Fruit fly (Drosophila melanogaster) whole organism, adult: ENCODE data around the gene CG31797.

Experiments used
- CG11617 ChIP-seq: fragments of 200-800 bp; sonication (Bioruptor generic); optimal IDR thresholded peaks from 2 replicates; lab custom pipeline; 2017; ENCODE audit warnings: mild to moderate bottlenecking, missing biosample characterization, missing genetic modification reagents, missing genetic modification characterization
- CG12768 ChIP-seq: fragments of 200-800 bp; sonication (Bioruptor generic); optimal IDR thresholded peaks from 2 replicates; lab custom pipeline; 2017; ENCODE audit warnings: missing biosample characterization, missing genetic modification characterization, mild to moderate bottlenecking, moderate library complexity, missing genetic modification reagents
- CG14711 ChIP-seq: fragments of 200-800 bp; sonication (Bioruptor generic); optimal IDR thresholded peaks from 2 replicates; lab custom pipeline; 2018; ENCODE audit warnings: missing biosample characterization, mild to moderate bottlenecking, missing genetic modification characterization, moderate library complexity
- CG1620 ChIP-seq: fragments of 200-800 bp; sonication (Bioruptor generic); optimal IDR thresholded peaks from 2 replicates; lab custom pipeline; 2016; ENCODE audit warnings: missing biosample characterization, missing genetic modification characterization
- CG33017 ChIP-seq: fragments of 200-800 bp; sonication (Bioruptor generic); optimal IDR thresholded peaks from 2 replicates; lab custom pipeline; 2018; ENCODE audit warnings: missing biosample characterization, mild to moderate bottlenecking, missing genetic modification characterization, moderate library complexity
- CG5204 ChIP-seq: fragments of 200-800 bp; sonication (Bioruptor generic); optimal IDR thresholded peaks from 2 replicates; lab custom pipeline; 2016; ENCODE audit warnings: missing biosample characterization, missing genetic modification characterization
- CG7045 ChIP-seq: fragments of 200-800 bp; sonication (Bioruptor generic); optimal IDR thresholded peaks from 2 replicates; lab custom pipeline; 2017; ENCODE audit warnings: missing biosample characterization, mild to moderate bottlenecking, missing genetic modification characterization
- CG7101 ChIP-seq: fragments of 200-800 bp; sonication (Bioruptor generic); optimal IDR thresholded peaks from 2 replicates; lab custom pipeline; 2018; ENCODE audit warnings: missing biosample characterization, mild to moderate bottlenecking, missing genetic modification characterization, moderate library complexity
- Clk ChIP-seq: fragments of 200-800 bp; sonication (Bioruptor generic); optimal IDR thresholded peaks from 2 replicates; lab custom pipeline; 2017; ENCODE audit warnings: missing biosample characterization, missing genetic modification characterization
- Crg-1 ChIP-seq: fragments of 200-800 bp; sonication (Bioruptor generic); optimal IDR thresholded peaks from 2 replicates; lab custom pipeline; 2016; ENCODE audit warnings: missing biosample characterization, missing genetic modification characterization
- Hr96 ChIP-seq: fragments of 200-800 bp; sonication (Bioruptor generic); optimal IDR thresholded peaks from 2 replicates; lab custom pipeline; 2016; ENCODE audit warnings: missing biosample characterization, missing genetic modification characterization
- Mnt ChIP-seq: fragments of 200-800 bp; sonication (Bioruptor generic); optimal IDR thresholded peaks from 2 replicates; lab custom pipeline; 2016; ENCODE audit warnings: missing biosample characterization, mild to moderate bottlenecking, missing genetic modification characterization
- bab1 ChIP-seq: fragments of 200-800 bp; sonication (Bioruptor generic); optimal IDR thresholded peaks from 3 replicates; lab custom pipeline; 2019; ENCODE audit warnings: missing biosample characterization, mild to moderate bottlenecking, missing genetic modification characterization, moderate library complexity
- cic ChIP-seq: fragments of 200-800 bp; sonication (Bioruptor generic); optimal IDR thresholded peaks from 2 replicates; lab custom pipeline; 2017; ENCODE audit warnings: missing biosample characterization, mild to moderate bottlenecking, missing genetic modification characterization, moderate library complexity
- cnc ChIP-seq, 2 experiments: fragments of >200 bp; optimal IDR thresholded peaks; 2 replicates each; lab custom pipeline; 2017
- kay ChIP-seq: fragments of 200-800 bp; sonication (Bioruptor generic); peaks from one replicate; lab custom pipeline; 2016; ENCODE audit warnings: missing biosample characterization, missing genetic modification characterization, borderline replicate concordance
- ovo ChIP-seq: fragments of 200-800 bp; sonication (Bioruptor generic); optimal IDR thresholded peaks from 2 replicates; lab custom pipeline; 2016; ENCODE audit warnings: missing biosample characterization, missing genetic modification characterization
- pad ChIP-seq: fragments of 200-800 bp; sonication (Bioruptor generic); optimal IDR thresholded peaks from 3 replicates; lab custom pipeline; 2017; ENCODE audit warnings: missing biosample characterization, missing genetic modification characterization, mild to moderate bottlenecking, moderate library complexity, missing genetic modification reagents
- tj ChIP-seq: fragments of 200-800 bp; sonication (Bioruptor generic); optimal IDR thresholded peaks from 3 replicates; lab custom pipeline; 2017; ENCODE audit warnings: missing biosample characterization, mild to moderate bottlenecking, missing genetic modification characterization, moderate library complexity
- toe ChIP-seq: fragments of 200-800 bp; sonication (Bioruptor generic); optimal IDR thresholded peaks from 2 replicates; lab custom pipeline; 2016; ENCODE audit warnings: missing biosample characterization, missing genetic modification characterization

Gene CG31797

DNA sequence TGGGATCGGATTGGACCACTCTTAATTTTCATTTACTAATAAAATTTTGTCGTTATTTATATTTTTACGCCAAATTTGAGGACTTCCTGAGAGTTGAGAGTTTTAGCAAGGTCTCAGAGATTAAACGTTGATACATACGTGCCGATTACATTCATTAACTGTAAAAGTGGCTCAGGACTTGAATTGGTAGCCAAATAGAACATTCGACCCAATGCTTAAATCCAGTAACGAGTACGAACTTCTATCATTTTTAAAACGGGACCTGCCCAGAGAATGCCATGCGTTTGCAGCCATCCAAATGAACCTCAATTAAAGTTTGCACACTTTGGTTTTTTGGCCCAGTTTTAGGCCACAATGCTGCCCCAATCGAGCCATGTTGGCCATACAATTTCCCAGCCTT is at the start of gene CG31797:
CG31797 (minus strand) TSS at position 101 of the 400 bp plus-strand sequence.
- TF ChIP-seq CG11617 (GFP tag; lab: Kevin White, UChicago) (no peak), bab1 (GFP tag; lab: Kevin White, UChicago) (no peak), CG33017 (tag; lab: Kevin White, UChicago) (no peak), CG5204 (no peak), CG1620 (no peak), Hr96 (no peak), pad (no peak), CG12768 (no peak), cnc (optimal IDR thresholded peaks at IDR 0.05; lab: Kevin White, UChicago) (no peak), CG7101 (tag; lab: Kevin White, UChicago) (no peak), Crg-1 (GFP tag; lab: Kevin White, UChicago) (no peak), CG14711 (tag; lab: Kevin White, UChicago) (no peak), kay (GFP tag; lab: Kevin White, UChicago) (no peak), Mnt (GFP tag; lab: Kevin White, UChicago) (no peak), cic (no peak), Clk (no peak), CG7045 (GFP tag; lab: Kevin White, UChicago) (no peak)

DNA sequence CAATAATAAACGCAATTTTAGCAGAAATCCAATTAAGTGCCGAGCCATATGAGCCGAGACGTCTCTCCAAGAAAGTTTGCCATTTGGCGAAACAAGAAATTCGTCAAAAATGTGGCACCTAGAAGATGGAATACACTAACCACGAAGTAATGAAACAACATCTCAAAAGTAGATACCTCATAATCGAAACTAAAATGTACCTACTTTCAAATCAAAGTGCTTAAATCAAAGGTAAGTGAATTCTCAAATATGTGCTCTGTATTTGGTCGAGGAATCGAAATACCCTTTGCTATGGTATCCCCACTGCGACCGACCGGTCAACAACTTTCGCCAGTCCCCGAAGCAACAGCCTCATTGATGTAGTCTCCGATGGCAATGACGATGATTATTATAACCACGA is 45.6 kb upstream of the CG31797 start:
- TF ChIP-seq cnc (optimal IDR thresholded peaks at IDR 0.05; lab: Kevin White, UChicago) (no peak), CG12768 (no peak), CG33017 (tag; lab: Kevin White, UChicago) (no peak), CG7101 (tag; lab: Kevin White, UChicago) (no peak), ovo (GFP tag; lab: Kevin White, UChicago) (no peak), pad (no peak), bab1 (GFP tag; lab: Kevin White, UChicago) (no peak)

DNA sequence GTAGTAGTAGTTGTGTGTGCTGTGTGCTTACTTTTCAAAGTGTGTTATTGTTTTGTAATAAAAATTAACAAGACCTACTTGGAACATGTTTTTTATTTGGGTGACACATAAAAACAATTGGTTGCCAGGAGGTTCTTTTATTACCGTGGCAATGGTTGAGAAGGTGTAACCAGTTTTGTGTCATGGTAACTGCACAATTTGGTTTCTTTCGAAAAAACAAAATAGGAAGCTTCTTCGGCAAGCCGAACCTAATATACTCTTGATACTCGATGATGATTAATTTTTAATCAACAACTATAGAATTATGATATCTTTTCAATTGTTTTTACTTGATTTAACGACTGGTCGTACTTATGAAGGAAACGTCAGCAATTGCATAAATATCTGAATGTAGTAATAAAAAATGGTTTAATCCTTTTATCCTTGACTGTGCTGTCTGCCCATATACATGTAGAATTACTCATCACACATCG is 37.8 kb upstream of the CG31797 start, which contains the start of the genes CG17564 and CG10750:
CG17564 (minus strand) TSS at position 101 of the 473 bp plus-strand sequence.
CG10750 (plus strand) TSS at position 423 of the 473 bp plus-strand sequence.
- no peak for TF ChIP-seq CG12768
- no peak for TF ChIP-seq Clk
- no peak for TF ChIP-seq CG11617 (GFP tag; lab: Kevin White, UChicago)
- TF ChIP-seq CG5204 = no peak
- no peak for TF ChIP-seq Mnt (GFP tag; lab: Kevin White, UChicago)
- TF ChIP-seq tj (GFP tag; lab: Kevin White, UChicago) = no peak
- TF ChIP-seq CG14711 (tag; lab: Kevin White, UChicago) = no peak
- TF ChIP-seq cnc (optimal IDR thresholded peaks at IDR 0.05; lab: Kevin White, UChicago) = no peak
- TF ChIP-seq CG7101 (tag; lab: Kevin White, UChicago) = no peak
- no peak for TF ChIP-seq toe (GFP tag; lab: Kevin White, UChicago)
- no peak for TF ChIP-seq kay (GFP tag; lab: Kevin White, UChicago)
- no peak for TF ChIP-seq CG1620

DNA sequence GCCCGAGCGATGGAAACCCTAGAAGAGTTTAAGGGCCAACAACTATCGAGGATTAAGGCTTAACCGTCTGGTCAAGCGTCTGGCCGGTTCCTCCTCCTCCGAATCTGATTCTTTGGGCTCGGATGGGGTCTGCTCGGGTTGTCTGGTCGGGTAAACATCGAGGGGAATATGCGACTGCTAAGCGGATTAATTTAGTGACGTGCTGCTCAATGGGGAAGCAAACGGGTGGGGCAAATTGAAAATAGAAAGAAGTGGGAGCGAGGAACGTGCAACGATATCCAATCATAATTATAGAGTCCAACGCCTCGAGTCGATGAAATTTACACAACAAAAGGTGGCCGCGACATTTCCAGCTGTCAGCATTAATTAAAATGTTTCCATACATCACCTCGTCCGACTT is 34.7 kb upstream of the CG31797 start:
- TF ChIP-seq CG7101 (tag; lab: Kevin White, UChicago) = no peak
- TF ChIP-seq CG14711 (tag; lab: Kevin White, UChicago) = no peak

DNA sequence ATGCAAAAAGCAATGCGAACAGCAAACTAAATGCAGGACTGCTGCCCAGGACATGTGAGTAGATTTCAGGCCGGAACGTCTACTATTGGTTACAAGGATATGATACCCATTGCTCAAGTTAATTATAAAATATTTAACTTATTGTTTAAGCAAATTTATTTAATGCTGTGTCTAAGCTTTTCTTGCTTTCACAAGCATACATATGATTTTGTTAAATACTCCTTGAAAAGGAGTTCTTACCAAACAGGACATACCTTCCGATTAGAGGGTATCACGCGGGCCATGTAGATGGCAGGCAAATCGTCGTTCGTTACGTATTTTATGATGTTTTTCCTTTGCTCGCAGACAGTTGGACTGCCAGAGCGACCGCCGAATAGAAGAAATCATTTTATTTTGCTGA is 23.5 kb upstream of the CG31797 start:
- no peak for TF ChIP-seq CG5204
- no peak for TF ChIP-seq Mnt (GFP tag; lab: Kevin White, UChicago)
- no peak for TF ChIP-seq kay (GFP tag; lab: Kevin White, UChicago)
- TF ChIP-seq tj (GFP tag; lab: Kevin White, UChicago) = no peak
- no peak for TF ChIP-seq toe (GFP tag; lab: Kevin White, UChicago)
- TF ChIP-seq CG7045 (GFP tag; lab: Kevin White, UChicago) = no peak
- TF ChIP-seq Crg-1 (GFP tag; lab: Kevin White, UChicago) = no peak
- TF ChIP-seq CG33017 (tag; lab: Kevin White, UChicago) = no peak

DNA sequence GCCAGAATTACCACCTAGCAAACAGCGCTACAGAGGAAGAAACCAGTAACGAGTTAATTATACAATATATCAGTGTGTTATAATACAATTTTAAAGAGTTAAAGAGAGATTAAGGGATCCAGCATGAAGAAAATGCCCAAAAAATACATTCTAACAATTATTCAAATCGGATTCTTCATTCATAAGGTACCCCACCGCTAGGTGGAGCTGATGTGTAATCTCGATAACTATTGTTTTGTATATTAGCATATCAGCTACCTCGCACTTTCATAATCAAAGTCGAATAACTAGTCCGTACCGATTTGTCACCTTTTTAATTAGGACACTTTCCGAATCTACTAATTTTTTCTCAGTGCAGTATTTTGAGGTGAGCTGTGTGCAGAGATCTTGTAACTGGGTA is 8.6 kb upstream of the CG31797 start:
- TF ChIP-seq ovo (GFP tag; lab: Kevin White, UChicago) (no peak), CG33017 (tag; lab: Kevin White, UChicago) (no peak), CG12768 (no peak), Clk (no peak), Crg-1 (GFP tag; lab: Kevin White, UChicago) (no peak), toe (GFP tag; lab: Kevin White, UChicago) (no peak), CG7101 (tag; lab: Kevin White, UChicago) (no peak), Hr96 (no peak), pad (no peak), CG14711 (tag; lab: Kevin White, UChicago) (no peak), CG11617 (GFP tag; lab: Kevin White, UChicago) (no peak), bab1 (GFP tag; lab: Kevin White, UChicago) (no peak), tj (GFP tag; lab: Kevin White, UChicago) (no peak), cnc (optimal IDR thresholded peaks at IDR 0.05; lab: Kevin White, UChicago) (no peak)

DNA sequence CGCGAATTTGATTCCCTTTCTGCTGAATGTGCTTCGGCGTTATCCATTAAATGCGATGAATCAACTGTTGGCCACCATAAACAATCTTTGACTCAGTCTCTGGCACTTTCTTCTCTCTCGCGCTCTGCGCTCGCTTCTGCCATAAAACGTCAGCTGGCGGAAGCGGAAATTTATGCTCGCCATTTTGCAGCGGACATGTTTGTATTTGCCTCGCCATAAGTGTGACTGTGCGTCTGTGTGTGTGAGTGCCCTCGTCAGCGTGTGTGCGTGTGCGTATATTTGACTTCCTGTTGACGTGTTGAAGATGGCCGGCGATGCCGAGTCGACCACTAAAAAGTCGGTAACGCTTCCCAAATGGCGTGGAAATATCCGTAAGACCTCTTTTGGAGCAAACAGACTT is 1.5 kb upstream of the CG31797 start:
- TF ChIP-seq toe (GFP tag; lab: Kevin White, UChicago) (no peak), Mnt (GFP tag; lab: Kevin White, UChicago) (no peak), bab1 (GFP tag; lab: Kevin White, UChicago) (no peak), cnc (optimal IDR thresholded peaks at IDR 0.05; lab: Kevin White, UChicago) (no peak), Hr96 (no peak), ovo (GFP tag; lab: Kevin White, UChicago) (no peak), CG11617 (GFP tag; lab: Kevin White, UChicago) (no peak), Clk (no peak), pad (no peak), CG5204 (no peak), CG7101 (tag; lab: Kevin White, UChicago) (no peak), CG7045 (GFP tag; lab: Kevin White, UChicago) (no peak)
